Worm (Caenorhabditis elegans) whole organism, L3 larva: ENCODE data around the gene T16A9.3.

Source experiments
- lin-15B ChIP-seq: fragments of 150-350 bp; optimal IDR thresholded peaks from 2 replicates; lab custom pipeline; 2014; ENCODE audit warnings: missing biosample characterization, missing genetic modification characterization
- nhr-77 ChIP-seq: fragments of 150-350 bp; optimal IDR thresholded peaks from 2 replicates; lab custom pipeline; 2014; ENCODE audit warnings: missing biosample characterization, missing genetic modification characterization

ce11 chrV:14177657-14178129 is 27.6 kb upstream of the T16A9.3 start, which contains the start of gene ceh-74:
- TF ChIP-seq lin-15B (tag; lab: Kevin White, UChicago) (peak; percentile 4), nhr-77 (tag; lab: Kevin White, UChicago) (no peak)
